Worm (Caenorhabditis elegans): ENCODE measurements around the gene C49C3.10.

The C49C3.10 gene

ce11 chrIV:17380061-17380680 lies 41.4 kb upstream of the C49C3.10 start, which contains the start of the genes C30H6.9 and dlat-2:
Gene C30H6.9 (minus strand): TSS chrIV:17380170.
Gene dlat-2 (plus strand): TSS chrIV:17380626.
- TF ChIP-seq ceh-31 (tag; optimal IDR thresholded peaks at IDR 0.05) (peak; percentile 31), fkh-10 (GFP tag; optimal IDR thresholded peaks at IDR 0.05) (no peak), nfya-1 (tag; optimal IDR thresholded peaks at IDR 0.05) (no peak)

- TF ChIP-seq ceh-18 (tag; optimal IDR thresholded peaks at IDR 0.05) (no peak), fkh-6 (tag; optimal IDR thresholded peaks at IDR 0.05) (no peak), sox-4 (tag; optimal IDR thresholded peaks at IDR 0.05) (no peak), rnt-1 (tag; optimal IDR thresholded peaks at IDR 0.05) (no peak), pros-1 (tag; optimal IDR thresholded peaks at IDR 0.05) (no peak), madf-2 (tag; optimal IDR thresholded peaks at IDR 0.05) (no peak), hlh-13 (GFP tag; optimal IDR thresholded peaks at IDR 0.05) (no peak), ref-2 (tag; optimal IDR thresholded peaks at IDR 0.05) (no peak), ceh-14 (tag; optimal IDR thresholded peaks at IDR 0.05) (no peak), ceh-30 (tag; optimal IDR thresholded peaks at IDR 0.05) (no peak), unc-86 (tag; optimal IDR thresholded peaks at IDR 0.05) (no peak), ceh-48 (tag; optimal IDR thresholded peaks at IDR 0.05) (no peak), unc-55 (GFP tag; optimal IDR thresholded peaks at IDR 0.05) (no peak), ceh-22 (tag; optimal IDR thresholded peaks at IDR 0.05) (no peak), ahr-1 (tag; optimal IDR thresholded peaks at IDR 0.05) (no peak), nhr-11 (tag; optimal IDR thresholded peaks at IDR 0.05) (no peak), hlh-8 (tag; optimal IDR thresholded peaks at IDR 0.05) (no peak), hlh-15 (tag; optimal IDR thresholded peaks at IDR 0.05) (no peak), C08G9.2 (tag; optimal IDR thresholded peaks at IDR 0.05) (no peak)
Measured at ce11 chrIV:17376127-17376526, 37.4 kb upstream of the C49C3.10 start, which contains the start of gene haf-1. Gene haf-1 (plus strand): TSS chrIV:17376427.

- TF ChIP-seq pat-9 (tag; optimal IDR thresholded peaks at IDR 0.05) = no peak
Measured at ce11 chrIV:17371469-17371868, 32.7 kb upstream of the C49C3.10 start, which contains the start of gene C30H6.5. Gene C30H6.5 (plus strand): TSS chrIV:17371769.

DNA sequence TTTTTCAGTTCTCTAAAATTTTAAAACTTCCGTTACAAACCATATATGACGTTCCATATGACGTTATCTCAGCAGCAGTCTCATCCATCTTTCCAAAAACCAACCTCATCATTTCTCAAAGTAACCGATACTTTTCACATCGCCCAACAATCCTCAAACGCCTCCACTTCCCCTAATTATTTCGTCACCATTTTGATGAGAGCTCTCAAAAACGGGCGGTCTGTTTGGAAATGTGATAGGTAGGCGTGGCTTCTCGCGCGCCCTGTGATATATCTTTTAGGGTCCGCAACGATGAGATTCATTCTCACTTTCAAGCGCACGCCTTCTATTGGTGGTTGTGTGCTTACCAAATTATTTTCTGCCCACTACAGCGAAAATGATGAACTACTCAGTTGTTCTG lies 29.5 kb upstream of the C49C3.10 start, which contains the start of gene trh-1:
Gene trh-1, plus strand, starts transcription at position 301 of the 400 bp plus-strand sequence.
- TF ChIP-seq pha-4 (tag; optimal IDR thresholded peaks at IDR 0.05) (no peak), sox-2 (GFP tag; IDR thresholded peaks at IDR 0.05) (no peak), unc-86 (tag; optimal IDR thresholded peaks at IDR 0.05) (no peak), ceh-30 (tag; optimal IDR thresholded peaks at IDR 0.05) (no peak), pax-1 (tag; optimal IDR thresholded peaks at IDR 0.05) (no peak), ref-2 (tag; optimal IDR thresholded peaks at IDR 0.05) (no peak), pag-3 (tag; optimal IDR thresholded peaks at IDR 0.05; ENCODE audit: borderline replicate concordance) (no peak), sdc-2 (tag; optimal IDR thresholded peaks at IDR 0.05) (no peak), ceh-14 (tag; optimal IDR thresholded peaks at IDR 0.05) (no peak), elt-4 (tag; optimal IDR thresholded peaks at IDR 0.05) (no peak)

DNA sequence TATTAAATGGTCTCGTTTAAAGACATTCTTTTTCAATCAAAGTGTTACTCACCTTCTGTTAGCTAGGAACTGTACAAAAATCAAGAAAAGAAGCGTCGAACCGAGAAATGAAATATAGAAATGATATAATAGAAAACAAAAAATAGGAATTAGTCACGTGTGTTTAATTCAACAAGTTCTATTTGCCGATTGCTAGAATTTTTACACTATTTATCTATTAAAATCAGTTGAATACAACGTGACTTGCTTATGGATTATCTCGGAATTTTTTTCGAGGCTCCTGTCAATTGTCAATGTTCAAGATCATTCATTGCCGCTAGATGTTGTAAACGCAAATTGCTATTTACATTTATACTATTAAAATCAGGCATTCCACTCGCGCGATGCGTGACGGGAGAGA lies 28.5 kb upstream of the C49C3.10 start, which contains the start of gene zipt-17:
Gene zipt-17, minus strand, starts transcription at position 101 of the 400 bp plus-strand sequence.
- no peak for TF ChIP-seq ceh-30 (tag; optimal IDR thresholded peaks at IDR 0.05)
- no peak for TF ChIP-seq ceh-24 (tag; optimal IDR thresholded peaks at IDR 0.05)
- no peak for TF ChIP-seq zip-5 (tag; optimal IDR thresholded peaks at IDR 0.05)
- no peak for TF ChIP-seq ztf-16 (tag; optimal IDR thresholded peaks at IDR 0.05)
- TF ChIP-seq pqm-1 (tag; optimal IDR thresholded peaks at IDR 0.05) = no peak
- no peak for TF ChIP-seq lin-11 (tag; optimal IDR thresholded peaks at IDR 0.05)
- TF ChIP-seq odd-2 (tag; optimal IDR thresholded peaks at IDR 0.05) = no peak
- TF ChIP-seq pha-2 (tag; optimal IDR thresholded peaks at IDR 0.05) = no peak
- no peak for TF ChIP-seq ahr-1 (tag; optimal IDR thresholded peaks at IDR 0.05)
- TF ChIP-seq eyg-1 (tag; optimal IDR thresholded peaks at IDR 0.05) = no peak
- no peak for TF ChIP-seq npax-4 (tag; optimal IDR thresholded peaks at IDR 0.05)
- no peak for TF ChIP-seq ceh-19 (GFP tag; optimal IDR thresholded peaks at IDR 0.05)
- TF ChIP-seq nhr-11 (tag; optimal IDR thresholded peaks at IDR 0.05) = no peak
- no peak for TF ChIP-seq pax-1 (tag; optimal IDR thresholded peaks at IDR 0.05)
- no peak for TF ChIP-seq tbx-7 (tag; optimal IDR thresholded peaks at IDR 0.05)
- TF ChIP-seq ceh-6 (GFP tag; optimal IDR thresholded peaks at IDR 0.05) = no peak
- no peak for TF ChIP-seq hlh-6 (tag; optimal IDR thresholded peaks at IDR 0.05)
- no peak for TF ChIP-seq ceh-2 (tag; optimal IDR thresholded peaks at IDR 0.05)
- TF ChIP-seq ttx-3 (tag; optimal IDR thresholded peaks at IDR 0.05) = no peak
